Worm (Caenorhabditis elegans) whole organism, L4 larva: Measurements from ENCODE around the gene ZC412.3.
A peak's percentile ranks its signal among the peaks of the same experiment; 100 is the strongest.

Experiments
- nhr-10 ChIP-seq: fragments of 150-350 bp; optimal IDR thresholded peaks from 2 replicates; lab custom pipeline; 2014; ENCODE audit warnings: missing biosample characterization, missing genetic modification characterization
- pha-4 ChIP-seq, 2 experiments: fragments of 150-350 bp in 1 of 2; fragments of 200-800 bp in 1 of 2; sonication (Bioruptor generic) in 1 of 2; IDR thresholded peaks in 1 of 2; optimal IDR thresholded peaks in 1 of 2; 2 replicates each; pipeline versions ENCODE4 v1.3.6 to Lab custom; 2014 to 2022; ENCODE audit warnings: missing genetic modification characterization in 2 of 2, missing genetic modification reagents in 2 of 2, missing biosample characterization in 1 of 2, missing compliant biosample characterization in 1 of 2
- unc-62 ChIP-seq, 3 experiments: fragments of 150-350 bp in 1 of 3; sonication (generic microtip); optimal IDR thresholded peaks in 2 of 3; peaks in 1 of 3; 1 replicate in 1 of 3; 2 replicates in 2 of 3; lab custom pipeline; 2014 to 2017; ENCODE audit warnings: missing biosample characterization in 3 of 3, missing genetic modification characterization in 3 of 3, missing genetic modification reagents in 3 of 3, missing genotype in 1 of 3

- TF ChIP-seq nhr-10, result no peak
- TF ChIP-seq unc-62 (GFP tag; optimal IDR thresholded peaks at IDR 0.05 in 1 of 2; lab: Kevin White, UChicago), result peak in 1 of 2 experiments; percentile 3
- no peak for TF ChIP-seq unc-62 (tag; optimal IDR thresholded peaks at IDR 0.05; lab: Kevin White, UChicago)
- TF ChIP-seq pha-4 (GFP tag; IDR thresholded peaks at IDR 0.05; lab: Robert Waterston, UW), result no peak
- TF ChIP-seq pha-4 (tag; optimal IDR thresholded peaks at IDR 0.05; lab: Kevin White, UChicago), result no peak
Measured at ce11 chrV:14832121-14832788, 39.1 kb downstream of the ZC412.3 start.
